Fruit fly (Drosophila melanogaster) whole organism, embryonic: ENCODE data around the gene CG42554.

Experiments
- Ada2b ChIP-seq: fragments of 200-800 bp; sonication (Bioruptor generic); IDR thresholded peaks from 2 replicates; pipeline ENCODE4 v1.3.6; 2022; ENCODE audit warnings: missing biosample characterization, missing genetic modification characterization
- Aef1 ChIP-seq: fragments of 200-800 bp; sonication (Bioruptor generic); IDR thresholded peaks from 3 replicates; pipeline ENCODE4 v1.3.6; 2022; ENCODE audit warnings: missing biosample characterization, missing genetic modification characterization
- Bteb2 ChIP-seq: fragments of 200-800 bp; sonication (Bioruptor generic); optimal IDR thresholded peaks from 2 replicates; lab custom pipeline; 2016; ENCODE audit warnings: missing biosample characterization, missing genetic modification characterization
- CG10274 ChIP-seq: fragments of 200-800 bp; sonication (Bioruptor generic); optimal IDR thresholded peaks from 3 replicates; lab custom pipeline; 2017; ENCODE audit warnings: missing biosample characterization, mild to moderate bottlenecking, missing genetic modification characterization
- CG10959 ChIP-seq: fragments of 200-800 bp; sonication (Bioruptor generic); IDR thresholded peaks from 2 replicates; pipeline ENCODE4 v1.3.6; 2022; ENCODE audit warnings: missing biosample characterization, missing genetic modification characterization
- CG13123 ChIP-seq: fragments of 200-800 bp; sonication (Bioruptor generic); optimal IDR thresholded peaks from 2 replicates; lab custom pipeline; 2016; ENCODE audit warnings: missing biosample characterization, missing genetic modification characterization
- CG15269 ChIP-seq: fragments of 200-800 bp; sonication (Bioruptor generic); optimal IDR thresholded peaks from 2 replicates; lab custom pipeline; 2018; ENCODE audit warnings: missing biosample characterization, mild to moderate bottlenecking, missing genetic modification characterization, moderate library complexity
- CG1603 ChIP-seq: fragments of 200-800 bp; sonication (Bioruptor generic); optimal IDR thresholded peaks from 2 replicates; lab custom pipeline; 2019; ENCODE audit warnings: missing biosample characterization, mild to moderate bottlenecking, missing genetic modification characterization, moderate library complexity
- CG32772 ChIP-seq: fragments of 200-800 bp; sonication (Bioruptor generic); IDR thresholded peaks from 2 replicates; pipeline ENCODE4 v1.3.6; 2022; ENCODE audit warnings: missing biosample characterization, missing genetic modification characterization
- CG3281 ChIP-seq: fragments of 200-800 bp; sonication (Bioruptor generic); optimal IDR thresholded peaks from 3 replicates; lab custom pipeline; 2017; ENCODE audit warnings: missing biosample characterization, mild to moderate bottlenecking, missing genetic modification characterization
- CG4360 ChIP-seq: fragments of 200-800 bp; sonication (Bioruptor generic); IDR thresholded peaks from 2 replicates; pipeline ENCODE4 v1.3.6; 2022; ENCODE audit warnings: missing biosample characterization, missing genetic modification characterization
- CG4820 ChIP-seq: fragments of 200-800 bp; sonication (Bioruptor generic); optimal IDR thresholded peaks from 3 replicates; lab custom pipeline; 2016; ENCODE audit warnings: missing biosample characterization, missing genetic modification characterization
- CG8359 ChIP-seq: fragments of 200-800 bp; sonication (Bioruptor generic); optimal IDR thresholded peaks from 2 replicates; lab custom pipeline; 2017; ENCODE audit warnings: missing biosample characterization, mild to moderate bottlenecking, missing genetic modification characterization, borderline replicate concordance
- Chrac-16 ChIP-seq: fragments of 200-800 bp; sonication (Bioruptor generic); optimal IDR thresholded peaks from 3 replicates; lab custom pipeline; 2016; ENCODE audit warnings: missing biosample characterization, missing genetic modification characterization
- CrebB ChIP-seq: fragments of 200-800 bp; sonication (Bioruptor generic); optimal IDR thresholded peaks from 3 replicates; lab custom pipeline; 2018; ENCODE audit warnings: missing biosample characterization, mild to moderate bottlenecking, missing genetic modification characterization
- Dek ChIP-seq: fragments of 200-800 bp; sonication (Bioruptor generic); optimal IDR thresholded peaks from 3 replicates; lab custom pipeline; 2019; ENCODE audit warnings: missing biosample characterization, mild to moderate bottlenecking, missing genetic modification characterization, moderate library complexity
- Dfd ChIP-seq, 2 experiments: fragments of >200 bp; optimal IDR thresholded peaks; 2 replicates each; lab custom pipeline; 2017; ENCODE audit warnings: missing biosample characterization in 2 of 2, missing genetic modification characterization in 2 of 2
- Doc3 ChIP-seq: fragments of 200-800 bp; sonication (Bioruptor generic); IDR thresholded peaks from 3 replicates; pipeline ENCODE4 v1.3.6; 2022; ENCODE audit warnings: missing biosample characterization, missing genetic modification characterization; ENCODE audit not compliant: partially characterized antibody
- E2f2 ChIP-seq: fragments of 200-800 bp; sonication (Bioruptor generic); IDR thresholded peaks from 2 replicates; pipeline ENCODE4 v1.3.6; 2022; ENCODE audit warnings: missing biosample characterization, missing genetic modification characterization
- Ets65A ChIP-seq: fragments of 200-800 bp; sonication (Bioruptor generic); peaks from one replicate; lab custom pipeline; 2016; ENCODE audit warnings: missing biosample characterization, missing genetic modification characterization
- HLH4C ChIP-seq: fragments of 200-800 bp; sonication (Bioruptor generic); IDR thresholded peaks from 3 replicates; pipeline ENCODE4 v1.3.6; 2022; ENCODE audit warnings: missing biosample characterization, missing genetic modification characterization; ENCODE audit not compliant: partially characterized antibody
- Hr3 ChIP-seq: fragments of 200-800 bp; sonication (Bioruptor generic); optimal IDR thresholded peaks from 3 replicates; lab custom pipeline; 2016; ENCODE audit warnings: missing biosample characterization, missing genetic modification characterization
- Hr78 ChIP-seq, 2 experiments: fragments of 200-800 bp in 1 of 2; fragments of >200 bp in 1 of 2; sonication (Bioruptor generic) in 1 of 2; optimal IDR thresholded peaks; 2 replicates each; lab custom pipeline; 2017 to 2019; ENCODE audit warnings: missing biosample characterization in 2 of 2, missing genetic modification characterization in 2 of 2, mild to moderate bottlenecking in 1 of 2, moderate library complexity in 1 of 2
- MESR4 ChIP-seq: fragments of 200-800 bp; sonication (Bioruptor generic); optimal IDR thresholded peaks from 2 replicates; lab custom pipeline; 2018; ENCODE audit warnings: missing biosample characterization, mild to moderate bottlenecking, missing genetic modification characterization, moderate library complexity
- Mes4 ChIP-seq: fragments of 200-800 bp; sonication (Bioruptor generic); optimal IDR thresholded peaks from 2 replicates; lab custom pipeline; 2016; ENCODE audit warnings: missing biosample characterization, missing genetic modification characterization
- Mrtf ChIP-seq: fragments of 200-800 bp; sonication (Bioruptor generic); IDR thresholded peaks from 3 replicates; pipeline ENCODE4 v1.3.6; 2022; ENCODE audit warnings: missing biosample characterization, missing genetic modification characterization
- Nf-YB ChIP-seq: fragments of 200-800 bp; sonication (Bioruptor generic); optimal IDR thresholded peaks from 3 replicates; lab custom pipeline; 2019; ENCODE audit warnings: missing biosample characterization, mild to moderate bottlenecking, missing genetic modification characterization, moderate library complexity
- Optix ChIP-seq: fragments of 200-800 bp; sonication (Bioruptor generic); IDR thresholded peaks from 3 replicates; pipeline ENCODE4 v1.3.6; 2022; ENCODE audit warnings: missing biosample characterization, missing genetic modification characterization
- Sry-β ChIP-seq: fragments of 200-800 bp; sonication (Bioruptor generic); optimal IDR thresholded peaks from 2 replicates; lab custom pipeline; 2018; ENCODE audit warnings: missing biosample characterization, mild to moderate bottlenecking, missing genetic modification characterization, moderate library complexity
- Vsx1 ChIP-seq: fragments of 200-800 bp; sonication (Bioruptor generic); optimal IDR thresholded peaks from 2 replicates; lab custom pipeline; 2017; ENCODE audit warnings: missing biosample characterization, mild to moderate bottlenecking, missing genetic modification characterization, missing genetic modification reagents
- Xbp1 ChIP-seq: fragments of 200-800 bp; sonication (Bioruptor generic); optimal IDR thresholded peaks from 3 replicates; lab custom pipeline; 2016; ENCODE audit warnings: missing biosample characterization, mild to moderate bottlenecking, missing genetic modification characterization
- ac ChIP-seq: fragments of 200-800 bp; sonication (Bioruptor generic); optimal IDR thresholded peaks from 3 replicates; lab custom pipeline; 2017; ENCODE audit warnings: missing biosample characterization, mild to moderate bottlenecking, missing genetic modification characterization
- crol ChIP-seq: fragments of 200-800 bp; sonication (Bioruptor generic); IDR thresholded peaks from 2 replicates; pipeline ENCODE4 v1.3.6; 2022; ENCODE audit warnings: missing biosample characterization, missing genetic modification characterization
- fd64A ChIP-seq: fragments of 200-800 bp; sonication (Bioruptor generic); optimal IDR thresholded peaks from 3 replicates; lab custom pipeline; 2018; ENCODE audit warnings: missing biosample characterization, mild to moderate bottlenecking, missing genetic modification characterization
- fd96Cb ChIP-seq: fragments of 200-800 bp; sonication (Bioruptor generic); optimal IDR thresholded peaks from 2 replicates; lab custom pipeline; 2018; ENCODE audit warnings: missing biosample characterization, mild to moderate bottlenecking, missing genetic modification characterization, moderate library complexity
- gt ChIP-seq: fragments of 200-800 bp; sonication (Bioruptor generic); IDR thresholded peaks from 2 replicates; pipeline ENCODE4 v1.3.6; 2022; ENCODE audit warnings: missing biosample characterization, missing genetic modification characterization
- h ChIP-seq: fragments of >200 bp; optimal IDR thresholded peaks from 2 replicates; lab custom pipeline; 2017
- her ChIP-seq: fragments of 200-800 bp; sonication (Bioruptor generic); optimal IDR thresholded peaks from 2 replicates; lab custom pipeline; 2016; ENCODE audit warnings: missing biosample characterization, missing genetic modification characterization
- ind ChIP-seq: fragments of 200-800 bp; sonication (Bioruptor generic); optimal IDR thresholded peaks from 3 replicates; lab custom pipeline; 2016; ENCODE audit warnings: missing biosample characterization, missing genetic modification characterization
- ken ChIP-seq: fragments of 200-800 bp; sonication (Bioruptor generic); IDR thresholded peaks from 3 replicates; pipeline ENCODE4 v1.3.6; 2022; ENCODE audit warnings: missing biosample characterization, missing genetic modification characterization
- otp ChIP-seq: fragments of 200-800 bp; sonication (Bioruptor generic); IDR thresholded peaks from 3 replicates; pipeline ENCODE4, ENCODE4 v1.3.6; 2022; ENCODE audit warnings: missing biosample characterization, missing genetic modification characterization
- psq ChIP-seq: fragments of 200-800 bp; sonication (Bioruptor generic); optimal IDR thresholded peaks from 2 replicates; lab custom pipeline; 2017; ENCODE audit warnings: missing biosample characterization, missing genetic modification characterization
- pum ChIP-seq: fragments of 200-800 bp; sonication (Bioruptor generic); optimal IDR thresholded peaks from 2 replicates; lab custom pipeline; 2016; ENCODE audit warnings: missing biosample characterization, missing genetic modification characterization
- sd ChIP-seq: fragments of 200-800 bp; sonication (Bioruptor generic); optimal IDR thresholded peaks from 3 replicates; lab custom pipeline; 2018; ENCODE audit warnings: missing biosample characterization, mild to moderate bottlenecking, missing genetic modification characterization, moderate library complexity
- slbo ChIP-seq: fragments of 200-800 bp; sonication (Bioruptor generic); IDR thresholded peaks from 2 replicates; pipeline ENCODE4 v1.3.6; 2022; ENCODE audit warnings: missing biosample characterization, missing genetic modification characterization
- slou ChIP-seq: fragments of 200-800 bp; sonication (Bioruptor generic); optimal IDR thresholded peaks from 3 replicates; lab custom pipeline; 2016; ENCODE audit warnings: missing biosample characterization, missing genetic modification characterization
- sob ChIP-seq: fragments of 200-800 bp; sonication (Bioruptor generic); IDR thresholded peaks from 2 replicates; pipeline ENCODE4 v1.3.6; 2022; ENCODE audit warnings: missing biosample characterization, missing genetic modification characterization
- ssp ChIP-seq: fragments of 200-800 bp; sonication (Bioruptor generic); IDR thresholded peaks from 2 replicates; pipeline ENCODE4 v1.3.6; 2022; ENCODE audit warnings: missing biosample characterization, missing genetic modification characterization
- tgo ChIP-seq: fragments of 200-800 bp; sonication (Bioruptor generic); IDR thresholded peaks from 3 replicates; pipeline ENCODE4 v1.3.6; 2022; ENCODE audit warnings: missing biosample characterization, missing genetic modification characterization
- trh ChIP-seq: fragments of 200-800 bp; sonication (Bioruptor generic); optimal IDR thresholded peaks from 2 replicates; lab custom pipeline; 2016; ENCODE audit warnings: missing biosample characterization, missing genetic modification characterization
- tup ChIP-seq: fragments of 200-800 bp; sonication (Bioruptor generic); optimal IDR thresholded peaks from 2 replicates; lab custom pipeline; 2016; ENCODE audit warnings: missing biosample characterization, mild to moderate bottlenecking, missing genetic modification characterization, moderate library complexity
- yki ChIP-seq: fragments of >200 bp; optimal IDR thresholded peaks from 3 replicates; lab custom pipeline; 2018

The CG42554 gene

dm6 chr3L:821951-822350 is 13.5 kb upstream of the CG42554 start (continued):
- TF ChIP-seq Optix (GFP tag; lab: Robert Waterston, UW) (0 out of 3 replicates have a peak, but pooled peaks have one; percentile 10), Sry-β (GFP tag; lab: Kevin White, UChicago) (peak; percentile 20), her (GFP tag; lab: Kevin White, UChicago) (no peak), Nf-YB (GFP tag; lab: Kevin White, UChicago) (peak; percentile 44), CG15269 (tag; lab: Kevin White, UChicago) (peak; percentile 73), psq (no peak), CG32772 (peak; percentile 66), yki (lab: Kevin White, UChicago) (no peak), Mes4 (GFP tag; lab: Kevin White, UChicago) (no peak), sd (tag; lab: Kevin White, UChicago) (no peak), gt (peak; percentile 50; the same call in 1 of the 2 replicates), Ada2b (GFP tag; lab: Robert Waterston, UW) (peak; percentile 81), CG13123 (GFP tag; lab: Kevin White, UChicago) (peak; percentile 5), ken (peak; percentile 73; the same call in 2 of the 3 replicates), CrebB (peak; percentile 18), CG10274 (GFP tag; lab: Kevin White, UChicago) (peak; percentile 42), sob (GFP tag; lab: Robert Waterston, UW) (peak; percentile 79), ac (no peak), ssp (GFP tag; lab: Robert Waterston, UW) (peak; percentile 56), CG4360 (GFP tag; lab: Robert Waterston, UW) (peak; percentile 58), otp (peak; percentile 63; the same call in 2 of the 3 replicates), Hr3 (GFP tag; lab: Kevin White, UChicago) (peak; percentile 53), MESR4 (no peak), HLH4C (GFP tag; lab: Robert Waterston, UW) (no peak), CG4820 (peak; percentile 82), CG1603 (tag; lab: Kevin White, UChicago) (peak; percentile 68), Mrtf (GFP tag; lab: Robert Waterston, UW) (peak; percentile 51; the same call in 2 of the 3 replicates), fd64A (GFP tag; lab: Kevin White, UChicago) (peak; percentile 49), CG10959 (GFP tag; lab: Robert Waterston, UW) (peak; percentile 65; the same call in 1 of the 2 replicates), CG3281 (GFP tag; lab: Kevin White, UChicago) (peak; percentile 68), Vsx1 (GFP tag; lab: Kevin White, UChicago) (peak; percentile 60), pum (GFP tag; lab: Kevin White, UChicago) (no peak), trh (GFP tag; lab: Kevin White, UChicago) (no peak), Dek (tag; lab: Kevin White, UChicago) (peak; percentile 48), Chrac-16 (peak; percentile 49), Dfd (GFP tag; optimal IDR thresholded peaks at IDR 0.05; lab: Kevin White, UChicago) (no peak), Doc3 (GFP tag; lab: Robert Waterston, UW) (no peak), CG8359 (GFP tag; lab: Kevin White, UChicago) (peak; percentile 50), tgo (peak; percentile 84), E2f2 (peak; percentile 39; the same call in 1 of the 2 replicates), slbo (peak; percentile 37), Ets65A (GFP tag; lab: Kevin White, UChicago) (no peak), h (lab: Kevin White, UChicago) (no peak), Xbp1 (GFP tag; lab: Kevin White, UChicago) (peak; percentile 73), tup (GFP tag; lab: Kevin White, UChicago) (no peak), Aef1 (GFP tag; lab: Robert Waterston, UW) (peak; percentile 73), ind (GFP tag; lab: Kevin White, UChicago) (peak; percentile 70), fd96Cb (peak; percentile 83), Hr78 (GFP tag; optimal IDR thresholded peaks at IDR 0.05; lab: Kevin White, UChicago) (peak in 1 of 2 experiments; percentile 60), slou (GFP tag; lab: Kevin White, UChicago) (no peak), crol (0 out of 2 replicates have a peak, but pooled peaks have one; percentile 16), Bteb2 (peak; percentile 16)
